Worm (Caenorhabditis elegans) whole organism, young adult: ENCODE measurements around the gene Y59A8B.26.
A peak's percentile ranks its signal among the peaks of the same experiment; 100 is the strongest.
"Not testable (repeated sequence)": the region's sequence is repeated elsewhere in the genome, so short reads cannot be mapped to it uniquely, and the experiment has no call there.

Experiments used
- F23B12.7 ChIP-seq: sonication (generic microtip); optimal IDR thresholded peaks from 2 replicates; lab custom pipeline; 2017; ENCODE audit warnings: missing genetic modification characterization, mild to moderate bottlenecking, missing compliant biosample characterization, antibody characterized with exemption, moderate library complexity; ENCODE audit not compliant: insufficient read depth
- F33H1.4 ChIP-seq: fragments of 200-800 bp; sonication (Bioruptor generic); IDR thresholded peaks from 2 replicates; pipeline ENCODE4 v1.3.6; 2022; ENCODE audit warnings: missing genetic modification reagents, missing genetic modification characterization, missing compliant biosample characterization
- Y56A3A.18 ChIP-seq: fragments of 200-800 bp; sonication (Bioruptor generic); IDR thresholded peaks from 2 replicates; pipeline ENCODE4 v1.3.6; 2022; ENCODE audit warnings: missing genetic modification reagents, missing genetic modification characterization, missing compliant biosample characterization
- akir-1 ChIP-seq: fragments of 200-800 bp; sonication (Bioruptor generic); optimal IDR thresholded peaks from 2 replicates; lab custom pipeline; 2018; ENCODE audit warnings: mild to moderate bottlenecking, missing genetic modification characterization, moderate library complexity, missing compliant biosample characterization
- ama-1 ChIP-seq, 3 experiments: fragments of 150-350 bp in 1 of 3; sonication (generic microtip) in 2 of 3; optimal IDR thresholded peaks; 2 replicates each; lab custom pipeline; 2014 to 2018; ENCODE audit warnings: missing biosample characterization in 2 of 3, missing genetic modification characterization in 2 of 3, missing genetic modification reagents in 2 of 3
- attf-3 ChIP-seq: fragments of 200-800 bp; sonication (Bioruptor generic); conservative IDR thresholded peaks from 2 replicates; pipeline ENCODE4 v1.3.6; 2022; ENCODE audit warnings: missing genetic modification reagents, missing genetic modification characterization, missing compliant biosample characterization
- ceh-27 ChIP-seq: fragments of 200-800 bp; sonication (Bioruptor generic); optimal IDR thresholded peaks from 2 replicates; lab custom pipeline; 2018; ENCODE audit warnings: mild to moderate bottlenecking, missing genetic modification characterization, moderate library complexity, missing compliant biosample characterization
- ceh-40 ChIP-seq: fragments of 200-800 bp; sonication (Bioruptor generic); IDR thresholded peaks from 2 replicates; pipeline ENCODE4 v1.3.6; 2022; ENCODE audit warnings: missing genetic modification characterization, missing compliant biosample characterization
- ceh-58 ChIP-seq: fragments of 200-800 bp; sonication (Bioruptor generic); IDR thresholded peaks from 2 replicates; pipeline ENCODE4 v1.3.6; 2022; ENCODE audit warnings: missing genetic modification characterization, missing compliant biosample characterization
- egl-18 ChIP-seq: fragments of 200-800 bp; sonication (Bioruptor generic); IDR thresholded peaks from 2 replicates; pipeline ENCODE4 v1.3.6; 2022; ENCODE audit warnings: missing genetic modification reagents, missing genetic modification characterization, missing compliant biosample characterization
- egl-44 ChIP-seq: fragments of 200-800 bp; sonication (Bioruptor generic); IDR thresholded peaks from 2 replicates; pipeline ENCODE4 v1.3.6; 2022; ENCODE audit warnings: missing genetic modification reagents, missing genetic modification characterization, missing compliant biosample characterization
- ekl-4 ChIP-seq: fragments of 200-800 bp; sonication (Bioruptor generic); IDR thresholded peaks from 2 replicates; pipeline ENCODE4 v1.3.6; 2022; ENCODE audit warnings: missing genetic modification reagents, missing genetic modification characterization, missing compliant biosample characterization
- ets-4 ChIP-seq: fragments of 200-800 bp; sonication (Bioruptor generic); optimal IDR thresholded peaks from 2 replicates; lab custom pipeline; 2018; ENCODE audit warnings: mild to moderate bottlenecking, missing genetic modification characterization, missing compliant biosample characterization
- him-1 ChIP-seq: sonication (generic microtip); optimal IDR thresholded peaks from 2 replicates; lab custom pipeline; 2016; ENCODE audit warnings: missing genotype, missing genetic modification reagents, missing genetic modification characterization, missing compliant biosample characterization
- hmg-1.2 ChIP-seq: fragments of 200-800 bp; sonication (Bioruptor generic); IDR thresholded peaks from 2 replicates; pipeline ENCODE4 v1.3.6; 2022; ENCODE audit warnings: missing genetic modification reagents, missing genetic modification characterization, missing compliant biosample characterization
- hrde-1 ChIP-seq: sonication (generic microtip); optimal IDR thresholded peaks from 2 replicates; lab custom pipeline; 2016; ENCODE audit warnings: missing genetic modification characterization, mild to moderate bottlenecking, missing compliant biosample characterization, moderate library complexity, missing genotype, missing genetic modification reagents, borderline replicate concordance
- mcd-1 ChIP-seq: fragments of 200-800 bp; sonication (Bioruptor generic); IDR thresholded peaks from 2 replicates; pipeline ENCODE4 v1.3.6; 2022; ENCODE audit warnings: missing genetic modification reagents, missing genetic modification characterization, missing compliant biosample characterization
- mel-28 ChIP-seq: sonication (generic microtip); optimal IDR thresholded peaks from 2 replicates; lab custom pipeline; 2016; ENCODE audit warnings: borderline replicate concordance, mild to moderate bottlenecking, missing genetic modification characterization, missing compliant biosample characterization
- nfya-1 ChIP-seq: sonication (generic microtip); optimal IDR thresholded peaks from 2 replicates; lab custom pipeline; 2017; ENCODE audit warnings: antibody characterized with exemption, missing compliant biosample characterization, missing genetic modification characterization, borderline replicate concordance; ENCODE audit not compliant: insufficient read depth
- nhr-179 ChIP-seq: sonication (generic microtip); optimal IDR thresholded peaks from 2 replicates; lab custom pipeline; 2016; ENCODE audit warnings: mild to moderate bottlenecking, missing genetic modification characterization, missing compliant biosample characterization
- pbrm-1 ChIP-seq: fragments of 200-800 bp; sonication (Bioruptor generic); IDR thresholded peaks from 2 replicates; pipeline ENCODE4 v1.3.6; 2022; ENCODE audit warnings: missing genetic modification reagents, missing genetic modification characterization, missing compliant biosample characterization
- rec-8 ChIP-seq, 2 experiments: sonication (generic microtip); optimal IDR thresholded peaks; 2 replicates each; lab custom pipeline; 2016; ENCODE audit warnings: mild to moderate bottlenecking in 2 of 2, missing genetic modification characterization in 2 of 2, missing genetic modification reagents in 2 of 2, missing genotype in 2 of 2, missing biosample characterization in 1 of 2, missing compliant biosample characterization in 1 of 2, moderate library complexity in 1 of 2
- sdz-38 ChIP-seq: sonication (generic microtip); optimal IDR thresholded peaks from 2 replicates; lab custom pipeline; 2016; ENCODE audit warnings: missing genotype, missing genetic modification characterization, missing compliant biosample characterization
- snpc-4 ChIP-seq, 5 experiments: fragments of 150-350 bp in 1 of 5; sonication (generic microtip) in 4 of 5; optimal IDR thresholded peaks; 2 replicates each; lab custom pipeline; 2014 to 2018; ENCODE audit warnings: missing genetic modification characterization in 5 of 5, missing biosample characterization in 3 of 5, antibody characterized with exemption in 2 of 5, mild to moderate bottlenecking in 2 of 5, missing compliant biosample characterization in 2 of 5, missing genotype in 2 of 5, moderate library complexity in 2 of 5, missing genetic modification reagents in 1 of 5
- somi-1 ChIP-seq: fragments of 200-800 bp; sonication (Bioruptor generic); optimal IDR thresholded peaks from 2 replicates; lab custom pipeline; 2018; ENCODE audit warnings: mild to moderate bottlenecking, missing genetic modification characterization, missing compliant biosample characterization
- zfh-2 ChIP-seq: fragments of 200-800 bp; sonication (Bioruptor generic); conservative IDR thresholded peaks from 2 replicates; pipeline ENCODE4 v1.3.6; 2022; ENCODE audit warnings: missing genetic modification reagents, missing genetic modification characterization, missing compliant biosample characterization
- ztf-22 ChIP-seq: fragments of 200-800 bp; sonication (Bioruptor generic); optimal IDR thresholded peaks from 2 replicates; lab custom pipeline; 2018; ENCODE audit warnings: mild to moderate bottlenecking, missing genetic modification characterization, moderate library complexity, missing compliant biosample characterization
- ztf-3 ChIP-seq: fragments of 200-800 bp; sonication (Bioruptor generic); optimal IDR thresholded peaks from 2 replicates; lab custom pipeline; 2018; ENCODE audit warnings: mild to moderate bottlenecking, missing genetic modification characterization, missing compliant biosample characterization
- ztf-6 ChIP-seq: fragments of 200-800 bp; sonication (Bioruptor generic); IDR thresholded peaks from 2 replicates; pipeline ENCODE4 v1.3.6; 2022; ENCODE audit warnings: missing genetic modification reagents, missing genetic modification characterization, missing compliant biosample characterization

Y59A8B.26 gene

DNA sequence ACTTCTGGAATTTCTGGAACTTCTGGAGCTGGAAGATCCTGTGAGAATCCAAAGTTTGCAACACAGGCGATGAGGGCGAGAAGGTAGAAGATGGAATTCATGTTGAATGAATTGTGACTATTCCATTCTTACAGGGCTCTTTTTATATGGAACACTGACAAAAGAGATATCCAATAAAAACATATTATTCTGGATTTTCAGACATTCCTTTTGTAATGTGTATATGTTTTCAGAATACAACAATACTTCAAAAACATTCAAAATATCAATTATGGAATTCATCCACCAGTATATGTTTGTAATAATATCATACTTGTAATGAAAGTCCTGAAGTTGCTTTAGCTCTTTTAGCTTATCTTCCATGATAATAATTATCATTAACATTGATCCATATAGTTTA is at the start of gene Y59A8B.26:
Gene Y59A8B.26, minus strand, starts transcription at position 101 of the 400 bp plus-strand sequence.
- TF ChIP-seq hrde-1 (tag; lab: Kevin White, UChicago); nfya-1; Y56A3A.18 (GFP tag; lab: Robert Waterston, UW): not testable (repeated sequence)

ce11 chrV:18055297-18056019 is 44.8 kb upstream of the Y59A8B.26 start, which contains the start of the genes Y59A8B.25 and ebp-3:
Gene Y59A8B.25, minus strand, starts transcription at chrV:18055397.
Gene ebp-3, plus strand, starts transcription at chrV:18055969.
- TF ChIP-seq somi-1 (GFP tag; lab: Kevin White, UChicago); zfh-2; snpc-4 (GFP tag; optimal IDR thresholded peaks at IDR 0.05; lab: Kevin White, UChicago); snpc-4 (tag; optimal IDR thresholded peaks at IDR 0.05; lab: Kevin White, UChicago): not testable (repeated sequence)

- no peak for TF ChIP-seq rec-8 (tag; optimal IDR thresholded peaks at IDR 0.05; lab: Kevin White, UChicago)
These were observed 32.6 kb upstream of the Y59A8B.26 start, which contains the start of gene ebp-1 for ce11 chrV:18043271-18043670. Gene ebp-1, plus strand, starts transcription at chrV:18043571.

DNA sequence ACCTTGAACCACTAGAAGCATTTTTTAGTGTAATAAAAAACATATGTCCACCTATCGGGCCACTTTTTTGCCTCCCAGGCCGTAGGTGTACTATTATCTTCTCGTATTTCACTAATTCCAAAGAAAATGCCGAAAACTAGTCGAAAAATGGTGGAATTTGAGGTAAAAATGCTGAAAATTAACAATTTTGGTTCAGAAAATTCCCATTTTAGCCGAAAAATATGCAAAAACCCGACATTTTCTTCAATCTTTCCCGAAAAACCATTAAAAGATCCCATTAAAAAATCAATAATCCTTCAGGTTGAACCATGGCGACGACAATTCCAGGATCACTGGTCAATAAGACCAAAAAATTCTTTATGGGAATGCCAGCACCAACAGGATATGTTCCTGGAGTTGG is 11.5 kb upstream of the Y59A8B.26 start, which contains the start of gene prp-6:
Gene prp-6, plus strand, starts transcription at position 301 of the 400 bp plus-strand sequence.
- no peak for TF ChIP-seq akir-1
- TF ChIP-seq ekl-4 (GFP tag; lab: Robert Waterston, UW) = no peak
- no peak for TF ChIP-seq ceh-58 (GFP tag; lab: Robert Waterston, UW)
- no peak for TF ChIP-seq F23B12.7 (tag; lab: Kevin White, UChicago)
- no peak for TF ChIP-seq egl-18 (GFP tag; lab: Robert Waterston, UW)
- no peak for TF ChIP-seq attf-3 (GFP tag; lab: Robert Waterston, UW)
- TF ChIP-seq ztf-3 (GFP tag; lab: Kevin White, UChicago) = no peak
- TF ChIP-seq egl-44 (GFP tag; lab: Robert Waterston, UW) = no peak
- no peak for TF ChIP-seq ceh-27 (GFP tag; lab: Kevin White, UChicago)
- no peak for TF ChIP-seq him-1 (tag; lab: Kevin White, UChicago)
- no peak for TF ChIP-seq hmg-1.2 (GFP tag; lab: Robert Waterston, UW)
- TF ChIP-seq ztf-6 (GFP tag; lab: Robert Waterston, UW) = no peak
- TF ChIP-seq nhr-179 (tag; lab: Kevin White, UChicago) = no peak
- TF ChIP-seq nfya-1 = no peak
- no peak for TF ChIP-seq ceh-40 (GFP tag; lab: Robert Waterston, UW)
- no peak for TF ChIP-seq pbrm-1
- TF ChIP-seq mel-28 = no peak
- TF ChIP-seq ets-4 (GFP tag; lab: Kevin White, UChicago) = no peak
- no peak for TF ChIP-seq ama-1 (optimal IDR thresholded peaks at IDR 0.05; lab: Kevin White, UChicago)
- no peak for TF ChIP-seq ama-1 (GFP tag; optimal IDR thresholded peaks at IDR 0.05; lab: Kevin White, UChicago)
- TF ChIP-seq ztf-22 (GFP tag; lab: Kevin White, UChicago) = no peak

DNA sequence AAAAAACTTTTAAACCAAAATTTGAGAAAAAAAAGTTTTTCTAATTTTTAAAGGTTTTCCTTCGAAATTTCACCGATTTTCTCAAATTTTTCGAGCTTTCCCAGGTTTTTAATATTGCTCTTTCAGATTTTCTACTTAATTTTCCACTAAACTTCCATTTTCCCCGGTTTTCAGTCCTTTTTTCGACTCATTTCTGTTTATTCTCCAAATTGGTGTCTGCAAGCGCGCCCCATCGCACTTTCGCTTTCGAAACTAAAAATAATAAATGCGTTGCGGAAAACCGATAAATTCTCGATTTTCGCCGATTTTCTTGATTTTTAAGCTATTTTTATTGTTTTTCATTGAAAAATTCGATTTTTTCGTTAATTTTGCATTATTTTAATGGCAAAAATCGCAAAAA is 10.8 kb upstream of the Y59A8B.26 start:
- TF ChIP-seq mcd-1 (GFP tag; lab: Robert Waterston, UW) (peak; percentile 80), sdz-38 (tag; lab: Kevin White, UChicago) (no peak), F33H1.4 (GFP tag; lab: Robert Waterston, UW) (no peak), ztf-6 (GFP tag; lab: Robert Waterston, UW) (no peak)
